Worm (Caenorhabditis elegans) whole organism, L3 larva: Measurements from ENCODE around the gene M04B2.2.

ENCODE experiments used
- jun-1 ChIP-seq: fragments of 150-350 bp; optimal IDR thresholded peaks from 2 replicates; lab custom pipeline; 2014; ENCODE audit warnings: missing biosample characterization, missing genetic modification reagents, missing genetic modification characterization
- nhr-28 ChIP-seq: fragments of 150-350 bp; optimal IDR thresholded peaks from 2 replicates; lab custom pipeline; 2014; ENCODE audit warnings: missing biosample characterization, missing genetic modification characterization
- unc-62 ChIP-seq: fragments of 150-350 bp; sonication (generic microtip); optimal IDR thresholded peaks from 4 replicates; lab custom pipeline; 2014; ENCODE audit warnings: missing biosample characterization, missing genetic modification reagents, missing genetic modification characterization

ce11 chrIV:11510664-11511063 is 17.2 kb upstream of the M04B2.2 start, which contains the start of gene M04B2.6:
- TF ChIP-seq unc-62 (GFP tag; lab: Kevin White, UChicago) (no peak), jun-1 (no peak), nhr-28 (tag; lab: Kevin White, UChicago) (no peak)
